Worm (Caenorhabditis elegans) whole organism, L1 larva: ENCODE measurements around the gene T25E12.16.

Experiments used
- C04F5.9 ChIP-seq: sonication (generic microtip); optimal IDR thresholded peaks from 2 replicates; lab custom pipeline; 2016; ENCODE audit warnings: missing genetic modification characterization, missing compliant biosample characterization
- C16A3.4 ChIP-seq: fragments of 150-350 bp; optimal IDR thresholded peaks from 2 replicates; lab custom pipeline; 2014; ENCODE audit warnings: missing biosample characterization, missing genetic modification characterization
- F16B12.6 ChIP-seq: fragments of 150-350 bp; optimal IDR thresholded peaks from 2 replicates; lab custom pipeline; 2014; ENCODE audit warnings: missing biosample characterization, missing genetic modification characterization
- aly-2 ChIP-seq: fragments of 150-350 bp; optimal IDR thresholded peaks from 2 replicates; lab custom pipeline; 2014; ENCODE audit warnings: missing biosample characterization, missing genetic modification characterization
- ceh-63 ChIP-seq: fragments of 200-800 bp; sonication (Bioruptor generic); optimal IDR thresholded peaks from 2 replicates; lab custom pipeline; 2018; ENCODE audit warnings: mild to moderate bottlenecking, missing genetic modification characterization, missing compliant biosample characterization
- ceh-8 ChIP-seq: fragments of 200-800 bp; sonication (Bioruptor generic); optimal IDR thresholded peaks from 2 replicates; lab custom pipeline; 2018; ENCODE audit warnings: mild to moderate bottlenecking, missing genetic modification characterization, moderate library complexity, missing compliant biosample characterization
- ceh-82 ChIP-seq, 3 experiments: fragments of 150-350 bp in 1 of 3; sonication (generic microtip) in 2 of 3; optimal IDR thresholded peaks; 2 replicates each; lab custom pipeline; 2014 to 2017; ENCODE audit warnings: missing biosample characterization in 3 of 3, missing genetic modification characterization in 3 of 3
- ceh-90 ChIP-seq: sonication (generic microtip); optimal IDR thresholded peaks from 2 replicates; lab custom pipeline; 2016; ENCODE audit warnings: missing genetic modification characterization, missing compliant biosample characterization
- dpl-1 ChIP-seq, 3 experiments: fragments of 150-350 bp in 2 of 3; sonication (generic microtip) in 1 of 3; optimal IDR thresholded peaks; 2 replicates each; lab custom pipeline; 2014 to 2017; ENCODE audit warnings: missing biosample characterization in 3 of 3, missing genetic modification characterization in 3 of 3, missing genetic modification reagents in 3 of 3
- efl-1 ChIP-seq, 4 experiments: fragments of 150-350 bp; optimal IDR thresholded peaks in 3 of 4; peaks in 1 of 4; 1 replicate in 1 of 4; 2 replicates in 3 of 4; lab custom pipeline; 2014; ENCODE audit warnings: missing biosample characterization in 2 of 4, missing genetic modification characterization in 2 of 4, missing genetic modification reagents in 2 of 4
- egl-13 ChIP-seq: sonication (generic microtip); optimal IDR thresholded peaks from 2 replicates; lab custom pipeline; 2016; ENCODE audit warnings: missing genotype, missing genetic modification reagents, missing genetic modification characterization, missing compliant biosample characterization
- egl-27 ChIP-seq, 2 experiments: fragments of 150-350 bp in 1 of 2; sonication (generic microtip); optimal IDR thresholded peaks; 3 replicates each; lab custom pipeline; 2017 to 2018; ENCODE audit warnings: missing biosample characterization in 2 of 2, missing genetic modification characterization in 2 of 2, missing genetic modification reagents in 2 of 2
- elt-3 ChIP-seq, 6 experiments: fragments of 150-350 bp in 1 of 6; sonication (generic microtip); optimal IDR thresholded peaks; 2 replicates each; lab custom pipeline; 2017 to 2018; ENCODE audit warnings: missing biosample characterization in 6 of 6, missing genetic modification characterization in 6 of 6, inconsistent platforms in 1 of 6
- fkh-4 ChIP-seq: sonication (generic microtip); optimal IDR thresholded peaks from 2 replicates; lab custom pipeline; 2016; ENCODE audit warnings: missing compliant biosample characterization, missing genetic modification characterization, borderline replicate concordance
- fos-1 ChIP-seq: fragments of 150-350 bp; optimal IDR thresholded peaks from 2 replicates; lab custom pipeline; 2014; ENCODE audit warnings: missing biosample characterization, missing genetic modification characterization
- hpl-2 ChIP-seq: fragments of 150-350 bp; optimal IDR thresholded peaks from 2 replicates; lab custom pipeline; 2014; ENCODE audit warnings: missing biosample characterization, missing genetic modification reagents, missing genetic modification characterization
- irx-1 ChIP-seq: sonication (generic microtip); optimal IDR thresholded peaks from 2 replicates; lab custom pipeline; 2016; ENCODE audit warnings: missing genetic modification characterization, missing compliant biosample characterization
- lin-13 ChIP-seq: fragments of 150-350 bp; optimal IDR thresholded peaks from 2 replicates; lab custom pipeline; 2014; ENCODE audit warnings: missing biosample characterization, missing genetic modification reagents, missing genetic modification characterization
- lin-35 ChIP-seq, 2 experiments: fragments of 150-350 bp; optimal IDR thresholded peaks; 2 replicates each; lab custom pipeline; 2014; ENCODE audit warnings: missing biosample characterization in 2 of 2, missing genetic modification characterization in 2 of 2, missing genetic modification reagents in 2 of 2
- lin-39 ChIP-seq: fragments of 150-350 bp; optimal IDR thresholded peaks from 2 replicates; lab custom pipeline; 2014; ENCODE audit warnings: missing biosample characterization, missing genetic modification reagents, missing genetic modification characterization
- mab-9 ChIP-seq: fragments of 200-800 bp; sonication (Bioruptor generic); IDR thresholded peaks from 2 replicates; pipeline ENCODE4 v1.3.6; 2022; ENCODE audit warnings: missing genetic modification reagents, missing genetic modification characterization, missing compliant biosample characterization
- mdl-1 ChIP-seq, 2 experiments: fragments of 150-350 bp; optimal IDR thresholded peaks; 2 replicates each; lab custom pipeline; 2014 to 2017; ENCODE audit warnings: missing biosample characterization in 2 of 2, missing genetic modification characterization in 2 of 2, inconsistent platforms in 1 of 2
- mef-2 ChIP-seq: fragments of 150-350 bp; optimal IDR thresholded peaks from 2 replicates; lab custom pipeline; 2014; ENCODE audit warnings: missing biosample characterization, missing genetic modification characterization
- mep-1 ChIP-seq: fragments of 150-350 bp; optimal IDR thresholded peaks from 2 replicates; lab custom pipeline; 2014; ENCODE audit warnings: missing biosample characterization, missing genetic modification characterization
- nhr-11 ChIP-seq: fragments of 150-350 bp; optimal IDR thresholded peaks from 2 replicates; lab custom pipeline; 2014; ENCODE audit warnings: missing biosample characterization, missing genetic modification characterization
- nhr-237 ChIP-seq: fragments of 150-350 bp; optimal IDR thresholded peaks from 2 replicates; lab custom pipeline; 2014; ENCODE audit warnings: missing biosample characterization, missing genetic modification characterization
- nhr-28 ChIP-seq: fragments of 150-350 bp; optimal IDR thresholded peaks from 2 replicates; lab custom pipeline; 2014; ENCODE audit warnings: missing biosample characterization, missing genetic modification characterization
- nhr-47 ChIP-seq: sonication (generic microtip); optimal IDR thresholded peaks from 2 replicates; lab custom pipeline; 2016; ENCODE audit warnings: mild to moderate bottlenecking, missing genetic modification characterization, moderate library complexity, missing compliant biosample characterization
- nhr-71 ChIP-seq: sonication (generic microtip); optimal IDR thresholded peaks from 2 replicates; lab custom pipeline; 2016; ENCODE audit warnings: mild to moderate bottlenecking, missing genetic modification characterization, moderate library complexity, missing compliant biosample characterization
- nhr-76 ChIP-seq: sonication (generic microtip); optimal IDR thresholded peaks from 2 replicates; lab custom pipeline; 2017; ENCODE audit warnings: missing biosample characterization, missing genetic modification characterization
- nhr-77 ChIP-seq: fragments of 150-350 bp; optimal IDR thresholded peaks from 2 replicates; lab custom pipeline; 2014; ENCODE audit warnings: missing biosample characterization, missing genetic modification characterization
- nhr-84 ChIP-seq: sonication (generic microtip); optimal IDR thresholded peaks from 2 replicates; lab custom pipeline; 2017; ENCODE audit warnings: missing biosample characterization, missing genetic modification characterization
- pag-3 ChIP-seq: sonication (generic microtip); optimal IDR thresholded peaks from 2 replicates; lab custom pipeline; 2017; ENCODE audit warnings: missing genetic modification characterization, mild to moderate bottlenecking, missing compliant biosample characterization, antibody characterized with exemption, borderline replicate concordance; ENCODE audit not compliant: insufficient read depth
- pqm-1 ChIP-seq: sonication (generic microtip); optimal IDR thresholded peaks from 3 replicates; lab custom pipeline; 2017; ENCODE audit warnings: missing biosample characterization, missing genetic modification characterization
- skn-1 ChIP-seq: fragments of 150-350 bp; optimal IDR thresholded peaks from 2 replicates; lab custom pipeline; 2014; ENCODE audit warnings: missing biosample characterization, missing genetic modification characterization
- snu-23 ChIP-seq: sonication (generic microtip); optimal IDR thresholded peaks from 2 replicates; lab custom pipeline; 2016; ENCODE audit warnings: missing genetic modification characterization, missing compliant biosample characterization
- swsn-7 ChIP-seq: sonication (generic microtip); optimal IDR thresholded peaks from 2 replicates; lab custom pipeline; 2016; ENCODE audit warnings: missing genetic modification characterization, missing compliant biosample characterization
- tbx-2 ChIP-seq: sonication (generic microtip); optimal IDR thresholded peaks from 2 replicates; lab custom pipeline; 2016; ENCODE audit warnings: missing genetic modification characterization, missing compliant biosample characterization
- unc-130 ChIP-seq: fragments of 150-350 bp; optimal IDR thresholded peaks from 2 replicates; lab custom pipeline; 2017; ENCODE audit warnings: missing biosample characterization, missing genetic modification characterization, inconsistent platforms
- unc-30 ChIP-seq: sonication (generic microtip); optimal IDR thresholded peaks from 2 replicates; lab custom pipeline; 2017; ENCODE audit warnings: missing biosample characterization, missing genetic modification characterization
- unc-62 ChIP-seq: fragments of 150-350 bp; optimal IDR thresholded peaks from 2 replicates; lab custom pipeline; 2014; ENCODE audit warnings: missing biosample characterization, missing genetic modification reagents, missing genetic modification characterization
- vab-15 ChIP-seq: sonication (generic microtip); optimal IDR thresholded peaks from 2 replicates; lab custom pipeline; 2017; ENCODE audit warnings: missing genotype, mild to moderate bottlenecking, missing genetic modification characterization, missing compliant biosample characterization
- zip-4 ChIP-seq: fragments of 200-800 bp; sonication (Bioruptor generic); optimal IDR thresholded peaks from 2 replicates; lab custom pipeline; 2018; ENCODE audit warnings: mild to moderate bottlenecking, missing genetic modification characterization, moderate library complexity, missing compliant biosample characterization

T25E12.16 gene

ce11 chrV:16780554-16780953 lies 47.0 kb upstream of the T25E12.16 start (continued):
- TF ChIP-seq pqm-1 (tag; lab: Kevin White, UChicago) (no peak), ceh-82 (tag; optimal IDR thresholded peaks at IDR 0.05; lab: Kevin White, UChicago) (no peak), aly-2 (tag; lab: Kevin White, UChicago) (no peak), nhr-84 (tag; lab: Kevin White, UChicago) (no peak), pag-3 (tag; lab: Kevin White, UChicago) (no peak), F16B12.6 (tag; lab: Kevin White, UChicago) (no peak), swsn-7 (tag; lab: Kevin White, UChicago) (no peak), dpl-1 (GFP tag; optimal IDR thresholded peaks at IDR 0.05; lab: Kevin White, UChicago) (no peak), mab-9 (no peak), unc-62 (no peak), fkh-4 (tag; lab: Kevin White, UChicago) (no peak), tbx-2 (tag; lab: Kevin White, UChicago) (peak; percentile 6), lin-35 (GFP tag; optimal IDR thresholded peaks at IDR 0.05; lab: Kevin White, UChicago) (peak in 1 of 2 experiments; percentile 25), snu-23 (GFP tag; lab: Kevin White, UChicago) (peak; percentile 14), lin-39 (tag; lab: Kevin White, UChicago) (no peak), nhr-77 (tag; lab: Kevin White, UChicago) (no peak), ceh-90 (tag; lab: Kevin White, UChicago) (no peak), C16A3.4 (no peak), lin-13 (GFP tag; lab: Kevin White, UChicago) (no peak), efl-1 (optimal IDR thresholded peaks at IDR 0.05; lab: Kevin White, UChicago) (no peak), efl-1 (GFP tag; optimal IDR thresholded peaks at IDR 0.05 in 1 of 2; lab: Kevin White, UChicago) (no peak), ceh-63 (GFP tag; lab: Kevin White, UChicago) (no peak), C04F5.9 (tag; lab: Kevin White, UChicago) (no peak), nhr-11 (tag; lab: Kevin White, UChicago) (no peak), egl-27 (tag; optimal IDR thresholded peaks at IDR 0.05; lab: Kevin White, UChicago) (no peak), zip-4 (GFP tag; lab: Kevin White, UChicago) (no peak), fos-1 (no peak), elt-3 (tag; optimal IDR thresholded peaks at IDR 0.05; lab: Kevin White, UChicago) (peak in 4 of 6 experiments; percentile 66 to 86 (median 71)), nhr-76 (no peak), nhr-28 (tag; lab: Kevin White, UChicago) (no peak), unc-30 (tag; lab: Kevin White, UChicago) (no peak), mdl-1 (tag; optimal IDR thresholded peaks at IDR 0.05; lab: Kevin White, UChicago) (peak in 1 of 2 experiments; percentile 41), nhr-71 (tag; lab: Kevin White, UChicago) (peak; percentile 53), nhr-47 (no peak), vab-15 (no peak), nhr-237 (no peak), mef-2 (no peak), skn-1 (no peak), ceh-8 (no peak), mep-1 (tag; lab: Kevin White, UChicago) (no peak), egl-13 (tag; lab: Kevin White, UChicago) (no peak), hpl-2 (GFP tag; lab: Kevin White, UChicago) (no peak)

ce11 chrV:16779971-16780370 lies 46.4 kb upstream of the T25E12.16 start:
- TF ChIP-seq elt-3 (tag; optimal IDR thresholded peaks at IDR 0.05; lab: Kevin White, UChicago) (peak in 3 of 6 experiments; percentile 2 to 59 (median 46)), unc-130 (tag; lab: Kevin White, UChicago) (peak; percentile 17), irx-1 (tag; lab: Kevin White, UChicago) (no peak), efl-1 (optimal IDR thresholded peaks at IDR 0.05; lab: Kevin White, UChicago) (no peak), efl-1 (GFP tag; optimal IDR thresholded peaks at IDR 0.05 in 1 of 2; lab: Kevin White, UChicago) (peak in 1 of 2 experiments; percentile 84)
